Fruit fly (Drosophila melanogaster): Measurements from ENCODE around the gene CG10903.
"Not testable (repeated sequence)": the region's sequence is repeated elsewhere in the genome, so short reads cannot be mapped to it uniquely, and the experiment has no call there.

CG10903 gene

dm6 chr3R:8037896-8038295 is 7.7 kb downstream of the CG10903 start (continued):
- no peak for TF ChIP-seq CG4617 (GFP tag; optimal IDR thresholded peaks at IDR 0.05; ENCODE audit: borderline replicate concordance)

- no peak for TF ChIP-seq Ets97D (GFP tag; optimal IDR thresholded peaks at IDR 0.05)
- no peak for TF ChIP-seq CG4360 (GFP tag; IDR thresholded peaks at IDR 0.05)
- no peak for TF ChIP-seq CG31441 (GFP tag; IDR thresholded peaks at IDR 0.05)
- TF ChIP-seq CG12155 (GFP tag; optimal IDR thresholded peaks at IDR 0.05): no peak
- no peak for TF ChIP-seq CG1233 (GFP tag; optimal IDR thresholded peaks at IDR 0.05)
- TF ChIP-seq lilli (GFP tag; optimal IDR thresholded peaks at IDR 0.05): no peak
- no peak for TF ChIP-seq MTF-1 (GFP tag; optimal IDR thresholded peaks at IDR 0.05; ENCODE audit: borderline replicate concordance)
- no peak for TF ChIP-seq Tbp (GFP tag; optimal IDR thresholded peaks at IDR 0.05)
These were observed 8.7 kb downstream of the CG10903 start for dm6 chr3R:8038927-8039326.

- no peak for TF ChIP-seq CG32532 (GFP tag; IDR thresholded peaks at IDR 0.05)
- TF ChIP-seq fd3F (GFP tag; optimal IDR thresholded peaks at IDR 0.05): no peak
- TF ChIP-seq Sry-δ (GFP tag; optimal IDR thresholded peaks at IDR 0.05): no peak
- TF ChIP-seq CG12219 (GFP tag; optimal IDR thresholded peaks at IDR 0.05): no peak
- no peak for TF ChIP-seq prd (optimal IDR thresholded peaks at IDR 0.05)
- no peak for TF ChIP-seq prd (GFP tag; IDR thresholded peaks at IDR 0.05)
- no peak for TF ChIP-seq sens-2 (GFP tag; IDR thresholded peaks at IDR 0.05)
- TF ChIP-seq Sin3A (optimal IDR thresholded peaks at IDR 0.05): no peak
- TF ChIP-seq Bgb (GFP tag; IDR thresholded peaks at IDR 0.05; ENCODE audit: partially characterized antibody): no peak
- TF ChIP-seq pum (GFP tag; optimal IDR thresholded peaks at IDR 0.05): no peak
- TF ChIP-seq sc (optimal IDR thresholded peaks at IDR 0.05): no peak
- TF ChIP-seq sc (GFP tag; optimal IDR thresholded peaks at IDR 0.05): no peak
- no peak for TF ChIP-seq CG8281 (tag; optimal IDR thresholded peaks at IDR 0.05)
- TF ChIP-seq B-H2 (GFP tag; optimal IDR thresholded peaks at IDR 0.05): no peak
- TF ChIP-seq abd-A (tag; optimal IDR thresholded peaks at IDR 0.05): no peak
- TF ChIP-seq Dad (GFP tag; optimal IDR thresholded peaks at IDR 0.05): no peak
- no peak for TF ChIP-seq dati (GFP tag; IDR thresholded peaks at IDR 0.05)
- TF ChIP-seq Neu2 (GFP tag; optimal IDR thresholded peaks at IDR 0.05; ENCODE audit: borderline replicate concordance): no peak
These were observed 10.6 kb downstream of the CG10903 start, which contains the start of gene CG43060 for dm6 chr3R:8040843-8041242. Gene CG43060, plus strand, starts transcription at chr3R:8041224.

- not testable (repeated sequence) for TF ChIP-seq CG13296 (GFP tag; optimal IDR thresholded peaks at IDR 0.05); CG11093 (GFP tag; IDR thresholded peaks at IDR 0.05); sr (GFP tag; IDR thresholded peaks at IDR 0.05)
These were observed 18.7 kb downstream of the CG10903 start, which contains the start of gene CG43618 for dm6 chr3R:8048867-8049266. Gene CG43618, plus strand, starts transcription at chr3R:8049167.

- not testable (repeated sequence) for TF ChIP-seq CG8089 (GFP tag; optimal IDR thresholded peaks at IDR 0.05); Poxn (GFP tag; IDR thresholded peaks at IDR 0.05); ash1 (GFP tag; optimal IDR thresholded peaks at IDR 0.05)
These were observed 19.2 kb downstream of the CG10903 start, which contains the start of gene CG43061 for dm6 chr3R:8049373-8049772. Gene CG43061, plus strand, starts transcription at chr3R:8049673.

dm6 chr3R:8058984-8059383 is 28.8 kb downstream of the CG10903 start, which contains the start of gene mAChR-B:
Gene mAChR-B, plus strand, starts transcription at chr3R:8059284.
- TF ChIP-seq CG12155 (GFP tag; optimal IDR thresholded peaks at IDR 0.05): no peak
- 0 out of 4 replicates have a peak, but pooled peaks have one; percentile 23 for TF ChIP-seq chinmo (GFP tag; IDR thresholded peaks at IDR 0.05; ENCODE audit: partially characterized antibody)
- 0 out of 2 replicates have a peak, but pooled peaks have one; percentile 21 for TF ChIP-seq CG6272 (GFP tag; IDR thresholded peaks at IDR 0.05)
- TF ChIP-seq repo (GFP tag; optimal IDR thresholded peaks at IDR 0.05): no peak
- TF ChIP-seq CG34376 (GFP tag; optimal IDR thresholded peaks at IDR 0.05): no peak
- TF ChIP-seq Deaf1 (tag; optimal IDR thresholded peaks at IDR 0.05): peak; percentile 90
- no peak for TF ChIP-seq sens-2 (GFP tag; IDR thresholded peaks at IDR 0.05)
- TF ChIP-seq CG17186 (GFP tag; optimal IDR thresholded peaks at IDR 0.05): no peak
- peak; percentile 0 for TF ChIP-seq scrt (GFP tag; optimal IDR thresholded peaks at IDR 0.05)
- no peak for TF ChIP-seq tin (GFP tag; optimal IDR thresholded peaks at IDR 0.05)
